Fruit fly (Drosophila melanogaster) whole organism, larva: ENCODE measurements around the gene mRpS10.

ENCODE experiments used
- noc ChIP-seq: fragments of 200-800 bp; sonication (Bioruptor generic); optimal IDR thresholded peaks from 3 replicates; lab custom pipeline; 2019; ENCODE audit warnings: missing biosample characterization, mild to moderate bottlenecking, missing genetic modification characterization, moderate library complexity

mRpS10 gene

DNA sequence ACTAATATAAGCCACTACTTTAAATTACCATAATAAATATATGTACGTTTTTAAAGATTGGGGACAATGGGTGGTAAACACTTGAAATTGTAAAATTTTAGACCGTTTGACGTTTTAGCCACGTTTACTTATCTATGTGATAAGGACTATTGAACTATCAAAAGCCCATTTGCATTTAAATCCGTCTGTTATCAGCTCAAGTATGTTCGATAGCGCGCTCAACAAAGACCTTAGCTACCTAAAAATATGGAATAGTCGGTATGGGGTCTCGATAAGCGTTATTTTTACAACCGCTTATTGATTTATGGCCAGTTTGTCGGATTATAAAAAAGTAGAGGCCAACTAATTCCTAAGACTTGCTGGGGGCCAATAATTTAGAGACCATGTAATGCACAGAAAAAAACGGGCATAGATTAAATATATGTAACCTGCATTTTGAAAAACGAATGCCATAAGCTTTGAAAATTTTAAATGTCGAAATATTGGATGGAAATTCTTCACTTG lies 2.2 kb downstream of the mRpS10 start:
- no peak for TF ChIP-seq noc (tag; lab: Kevin White, UChicago)

DNA sequence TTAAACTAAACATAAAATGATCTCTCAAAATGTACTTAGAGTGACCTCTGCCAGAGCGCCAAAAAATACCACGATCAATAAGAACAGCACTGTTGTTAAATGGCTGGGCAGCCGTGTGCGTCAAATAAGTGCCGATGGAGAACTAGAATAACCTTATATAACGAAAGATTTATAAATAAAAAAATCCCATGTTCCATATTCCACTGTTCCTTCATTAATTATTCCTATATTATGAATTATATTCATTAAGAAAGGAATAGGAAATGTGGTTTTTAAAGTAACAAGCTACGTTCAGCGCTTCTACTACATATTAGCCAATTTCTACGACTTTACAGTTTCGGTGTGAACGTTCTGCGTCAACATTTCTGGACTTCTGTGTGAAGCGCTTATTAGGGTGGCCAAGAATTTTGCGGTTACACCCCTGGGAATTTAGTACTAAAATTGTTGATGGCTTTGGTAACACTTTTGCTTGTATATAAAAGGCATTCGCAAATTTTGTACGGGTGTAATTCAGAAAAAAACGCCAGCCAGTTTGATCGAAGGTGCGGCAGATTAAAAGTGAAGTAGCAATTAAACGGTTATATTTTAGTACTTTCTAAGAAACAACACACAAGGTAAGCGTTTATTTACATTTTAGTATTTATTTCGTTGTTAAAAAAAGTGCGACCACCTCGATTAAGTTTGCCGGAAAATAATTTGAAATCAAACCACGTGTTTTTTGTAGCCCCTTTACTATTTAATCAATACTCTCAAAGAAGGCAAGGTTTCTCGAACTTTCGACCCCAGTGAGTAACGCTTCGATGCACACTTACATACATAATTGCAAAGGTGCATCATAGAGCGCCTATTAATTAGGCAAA lies 13.0 kb downstream of the mRpS10 start, which contains the start of the genes tefu and Hsc70-4:
Gene tefu, minus strand, starts transcription at position 51 of the 860 bp plus-strand sequence.
Gene Hsc70-4, plus strand, starts transcription at position 502 of the 860 bp plus-strand sequence.
- TF ChIP-seq noc (tag; lab: Kevin White, UChicago) = no peak

DNA sequence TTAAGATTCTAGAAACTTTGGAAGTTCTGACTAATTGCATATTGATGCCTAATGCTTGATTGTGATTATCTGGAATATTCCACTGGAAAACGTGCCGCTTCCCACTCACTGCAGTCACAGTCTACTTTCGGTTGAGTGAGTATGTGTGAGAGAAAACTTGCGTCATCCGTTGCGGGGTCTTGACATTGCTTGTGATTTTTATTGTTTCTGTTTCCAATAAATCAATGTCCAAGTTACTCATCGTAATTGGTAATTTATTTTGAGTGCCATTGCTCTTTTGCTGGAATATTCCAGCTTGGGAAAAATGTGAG lies 13.5 kb downstream of the mRpS10 start:
- TF ChIP-seq noc (tag; lab: Kevin White, UChicago) = no peak

DNA sequence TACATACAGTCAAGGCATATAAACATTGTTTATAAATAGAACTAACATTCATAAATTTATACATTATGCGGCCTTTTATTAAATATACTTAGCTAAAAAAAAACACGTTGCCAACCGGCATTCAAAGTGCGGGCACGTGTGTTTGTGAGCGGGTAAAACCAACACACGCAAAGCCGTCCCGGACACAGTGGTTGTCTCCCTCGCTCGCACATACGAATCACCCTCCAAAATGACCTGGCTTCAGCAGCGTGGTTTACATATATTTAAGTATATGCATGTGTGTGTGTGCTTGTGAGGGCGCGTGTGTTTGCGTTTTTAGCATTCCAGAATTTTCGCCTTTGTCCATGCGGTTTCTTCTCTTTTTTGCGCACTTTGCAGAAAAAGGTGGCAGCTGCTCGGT lies 14.0 kb downstream of the mRpS10 start:
- no peak for TF ChIP-seq noc (tag; lab: Kevin White, UChicago)

DNA sequence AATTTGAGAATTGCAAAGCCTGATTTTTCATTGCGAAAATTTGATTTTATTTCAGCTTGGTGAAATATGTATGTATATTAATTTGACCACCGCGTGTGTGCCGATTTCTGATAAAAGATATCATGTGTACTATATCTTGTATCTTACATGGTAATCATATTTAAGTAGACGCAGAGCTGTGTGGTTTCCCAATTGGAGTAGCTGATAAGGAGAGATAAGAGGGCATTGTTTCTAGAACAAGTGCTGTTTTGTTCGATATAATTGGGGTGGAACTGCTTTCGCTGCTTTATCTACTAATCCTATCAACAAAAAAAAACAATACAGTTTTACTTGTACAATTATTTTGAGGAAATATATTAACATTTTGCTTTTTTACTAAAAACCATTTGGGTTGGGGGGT lies 17.1 kb downstream of the mRpS10 start:
- peak; percentile 6 for TF ChIP-seq noc (tag; lab: Kevin White, UChicago)

DNA sequence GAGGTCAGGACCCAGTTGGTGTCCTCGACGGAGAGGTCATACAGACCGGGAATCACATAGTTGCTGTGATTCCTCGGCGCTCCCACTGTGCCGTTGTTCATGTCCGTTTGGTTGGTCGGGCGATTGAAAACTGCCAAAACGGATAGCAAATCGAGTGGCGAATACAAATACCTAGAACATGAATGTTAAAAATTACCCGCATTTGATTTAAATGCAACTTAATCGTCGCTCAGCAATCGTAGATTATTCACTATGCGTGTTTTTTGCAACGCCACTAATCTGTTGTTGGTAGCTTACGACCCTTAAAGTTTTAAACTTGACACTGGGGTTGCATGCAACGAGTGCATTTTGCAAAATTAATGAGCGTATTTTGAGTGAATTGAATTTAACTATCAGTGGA lies 19.6 kb downstream of the mRpS10 start, which contains the start of gene Amt:
Gene Amt, minus strand, starts transcription at position 101 of the 400 bp plus-strand sequence.
- no peak for TF ChIP-seq noc (tag; lab: Kevin White, UChicago)

DNA sequence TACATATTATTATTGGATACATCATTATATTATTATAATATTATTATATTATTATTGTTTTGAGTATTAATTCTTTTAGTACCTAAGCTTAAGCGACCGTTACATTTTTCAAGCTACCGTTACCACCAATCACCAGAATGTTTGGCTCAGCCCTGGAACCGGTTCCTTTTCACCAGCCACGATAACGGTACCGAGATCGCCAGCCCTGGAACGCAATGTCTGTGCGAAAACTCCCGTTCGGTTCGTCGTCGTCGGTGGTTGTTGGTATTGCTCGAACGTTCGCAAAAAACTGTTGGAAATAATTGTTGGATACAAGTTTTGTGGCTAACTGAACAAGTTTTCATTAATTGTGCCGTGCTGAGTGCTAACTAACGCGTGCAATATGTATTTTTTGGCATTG lies 20.3 kb downstream of the mRpS10 start, which contains the start of gene CG42404:
Gene CG42404, plus strand, starts transcription at position 360 of the 400 bp plus-strand sequence.
- TF ChIP-seq noc (tag; lab: Kevin White, UChicago) = no peak

DNA sequence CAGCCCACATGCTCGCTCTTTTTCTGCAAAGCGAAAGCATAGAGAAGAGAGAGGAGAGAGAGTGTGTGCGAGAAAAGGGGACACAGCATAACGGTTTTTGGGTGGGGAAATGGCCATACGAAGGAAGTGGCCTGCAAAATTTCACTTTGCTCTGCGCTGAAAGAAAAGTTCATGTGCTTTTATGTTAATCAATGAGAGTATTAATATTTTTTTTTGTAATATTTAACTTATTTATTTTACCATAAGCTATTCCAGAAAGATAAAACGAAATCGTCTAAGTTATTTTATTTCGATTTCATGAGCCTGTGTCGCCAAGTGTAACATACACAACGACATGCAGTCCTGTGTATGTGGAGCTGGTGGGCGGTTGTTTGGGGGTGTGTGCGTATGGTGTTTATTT lies 21.0 kb downstream of the mRpS10 start:
- TF ChIP-seq noc (tag; lab: Kevin White, UChicago) = no peak

DNA sequence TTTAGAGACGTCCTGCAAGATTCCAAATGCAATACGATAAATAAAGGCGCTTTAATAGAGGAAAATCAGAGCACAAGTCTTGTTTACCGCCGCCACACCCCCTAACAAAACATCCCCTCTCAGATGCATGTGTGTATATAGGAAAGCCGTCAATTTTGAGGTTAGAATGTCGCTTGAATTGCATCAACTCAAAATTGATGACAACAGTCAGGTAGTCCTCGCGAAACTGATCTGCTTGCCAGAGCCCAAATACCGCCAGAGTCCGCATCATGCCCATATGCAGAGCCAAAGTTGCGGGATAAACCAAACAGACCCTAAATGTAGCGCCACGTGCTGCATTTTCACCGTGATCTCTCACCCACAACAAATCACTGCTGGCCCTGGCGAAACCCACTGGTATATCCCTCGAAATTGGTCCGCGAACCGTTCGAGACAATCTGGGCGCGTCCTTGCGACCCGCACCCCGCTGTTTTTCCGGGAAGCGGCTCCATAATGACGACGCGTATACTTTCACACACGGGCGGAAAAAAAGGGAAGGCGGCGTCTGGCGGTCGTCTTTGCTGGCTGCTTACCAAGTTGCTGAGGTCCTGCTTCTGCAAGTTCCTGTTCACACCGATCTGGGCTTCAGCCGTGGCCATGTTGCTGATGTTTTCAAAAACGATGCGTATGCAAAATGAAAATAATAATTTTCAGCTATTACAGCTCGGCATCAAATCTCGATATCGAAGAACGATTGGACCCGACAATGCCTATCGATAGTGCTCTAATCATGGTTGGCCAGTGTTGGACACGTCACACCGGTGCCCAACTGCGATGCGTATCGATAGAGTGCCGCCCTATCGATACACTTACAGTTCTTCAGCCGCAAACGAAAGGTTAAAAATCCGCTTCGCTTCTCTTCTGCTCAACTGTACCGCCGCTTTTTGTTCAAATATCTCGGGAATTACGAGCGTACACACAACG lies 33.5 kb downstream of the mRpS10 start, which contains the start of the genes eIF2gamma and Set:
Gene eIF2gamma, minus strand, starts transcription at position 749 of the 963 bp plus-strand sequence.
Gene Set, plus strand, starts transcription at position 843 of the 963 bp plus-strand sequence.
- no peak for TF ChIP-seq noc (tag; lab: Kevin White, UChicago)

DNA sequence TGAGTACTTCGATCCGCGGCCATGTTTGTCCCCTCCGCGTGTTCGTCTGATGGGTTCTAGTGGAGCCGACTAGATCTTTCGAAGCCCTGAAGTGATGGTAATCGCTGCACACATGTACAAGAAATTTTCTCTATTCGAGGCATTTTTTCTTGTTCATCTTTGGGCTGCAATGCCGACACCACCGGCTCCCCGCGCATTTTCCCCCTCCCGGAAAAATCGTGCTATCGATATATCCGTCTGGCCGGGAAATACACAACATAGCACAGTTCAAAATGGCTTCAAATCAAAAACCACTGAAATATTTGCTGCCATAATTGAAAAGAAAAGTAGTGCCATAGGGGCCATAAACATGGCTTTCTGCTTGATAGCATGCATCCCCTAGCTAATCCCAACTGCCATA lies 34.5 kb downstream of the mRpS10 start:
- TF ChIP-seq noc (tag; lab: Kevin White, UChicago) = no peak

DNA sequence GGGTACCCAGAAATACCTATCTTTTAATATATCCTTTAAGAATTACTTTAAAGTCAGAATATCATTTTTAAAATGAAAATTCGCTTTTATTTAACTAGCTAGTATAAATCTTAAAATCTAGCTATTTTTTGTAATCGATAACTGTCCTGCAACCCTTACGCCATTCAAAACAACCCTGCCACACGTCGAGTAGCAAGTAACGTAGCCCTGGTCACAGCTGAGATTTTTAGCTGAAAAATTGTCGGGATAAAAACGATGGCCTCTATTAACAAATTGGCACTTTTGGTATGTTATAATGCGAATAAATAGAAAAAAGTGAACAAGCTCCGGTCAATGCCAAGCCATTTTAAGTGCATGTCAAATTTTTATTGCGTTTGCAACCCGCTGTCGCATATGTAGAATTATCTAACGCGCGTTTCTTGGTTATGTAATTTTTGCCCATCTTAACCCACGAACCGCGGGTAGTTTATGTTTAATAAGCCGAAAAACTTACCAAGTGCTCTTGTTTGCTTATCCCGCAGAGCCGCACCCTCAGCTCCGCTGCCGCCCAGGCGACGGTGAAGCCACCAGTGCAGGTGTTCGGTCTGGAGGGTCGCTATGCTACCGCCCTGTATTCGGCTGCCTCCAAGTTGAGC lies 36.1 kb downstream of the mRpS10 start, which contains the start of gene ATPsynO:
Gene ATPsynO, plus strand, starts transcription at position 186 of the 635 bp plus-strand sequence.
- peak; percentile 14 for TF ChIP-seq noc (tag; lab: Kevin White, UChicago)

DNA sequence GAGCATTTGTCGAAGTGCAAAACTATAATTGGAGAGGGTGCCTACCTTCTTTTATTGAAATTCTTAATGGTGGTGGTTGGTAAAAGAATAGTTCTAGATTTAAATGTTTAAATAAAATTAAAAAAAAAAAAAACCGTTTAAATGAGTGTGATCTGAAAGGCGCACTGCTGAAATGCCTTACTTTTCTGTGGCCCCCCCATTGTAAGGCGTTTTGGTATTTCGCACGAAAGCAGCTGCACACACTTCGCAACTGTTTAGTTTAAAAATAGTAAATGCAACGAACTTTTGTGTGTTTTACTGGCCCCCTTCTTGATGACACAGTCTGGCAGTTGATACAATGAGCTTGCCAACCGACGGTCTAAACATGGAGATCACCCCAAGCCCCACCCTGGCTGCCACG lies 39.0 kb downstream of the mRpS10 start, which contains the start of the genes CG14864 and Zip88E:
Gene CG14864, minus strand, starts transcription at position 113 of the 400 bp plus-strand sequence.
Gene Zip88E, plus strand, starts transcription at position 237 of the 400 bp plus-strand sequence.
- no peak for TF ChIP-seq noc (tag; lab: Kevin White, UChicago)

DNA sequence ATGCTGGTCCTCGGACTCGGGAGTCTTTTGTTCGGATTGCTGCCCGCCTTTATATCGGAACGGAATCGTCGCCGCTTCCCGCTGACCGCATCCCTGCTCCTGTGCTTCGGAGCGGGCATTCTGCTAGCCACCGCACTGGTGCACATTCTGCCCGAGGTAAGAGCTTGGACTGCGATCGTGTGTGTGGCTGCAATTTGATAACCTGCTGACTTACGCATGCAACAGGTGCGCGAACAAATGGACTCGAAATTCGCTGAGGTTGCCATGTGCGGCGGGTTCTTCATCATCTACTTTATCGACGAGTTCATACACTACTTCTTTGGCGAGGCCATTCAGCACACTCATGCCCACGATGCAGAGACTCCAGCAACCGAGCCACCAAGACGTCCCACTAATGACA lies 39.4 kb downstream of the mRpS10 start:
- TF ChIP-seq noc (tag; lab: Kevin White, UChicago) = no peak

DNA sequence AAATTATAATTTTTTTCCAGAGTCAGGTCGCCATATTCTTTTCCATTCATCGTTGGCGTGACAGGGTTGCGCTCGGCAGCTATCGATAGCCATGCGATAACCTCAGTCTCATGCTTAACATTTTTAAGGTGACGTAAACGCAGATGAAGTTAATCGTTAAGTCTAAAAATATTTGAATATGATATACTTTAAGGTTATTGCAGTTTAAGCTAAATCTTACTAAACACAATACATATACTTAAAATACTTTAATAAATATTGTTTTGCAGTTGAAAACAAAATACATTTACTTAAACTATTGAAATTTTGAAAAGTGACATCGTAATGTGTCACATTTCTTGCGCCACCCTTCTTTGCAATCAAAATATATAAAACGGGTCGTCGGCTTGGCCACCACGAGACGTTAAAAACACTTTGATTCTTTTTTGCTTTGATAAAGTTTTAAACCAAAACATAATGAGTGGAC lies 45.7 kb downstream of the mRpS10 start, which contains the start of the genes Cp190 and CG4338:
Gene Cp190, minus strand, starts transcription at position 84 of the 466 bp plus-strand sequence.
Gene CG4338, plus strand, starts transcription at position 365 of the 466 bp plus-strand sequence.
- peak; percentile 98 for TF ChIP-seq noc (tag; lab: Kevin White, UChicago)
